Worm (Caenorhabditis elegans): ENCODE data around the gene srd-28.
"Not testable (repeated sequence)": the region's sequence is repeated elsewhere in the genome, so short reads cannot be mapped to it uniquely, and the experiment has no call there.

Gene srd-28

DNA sequence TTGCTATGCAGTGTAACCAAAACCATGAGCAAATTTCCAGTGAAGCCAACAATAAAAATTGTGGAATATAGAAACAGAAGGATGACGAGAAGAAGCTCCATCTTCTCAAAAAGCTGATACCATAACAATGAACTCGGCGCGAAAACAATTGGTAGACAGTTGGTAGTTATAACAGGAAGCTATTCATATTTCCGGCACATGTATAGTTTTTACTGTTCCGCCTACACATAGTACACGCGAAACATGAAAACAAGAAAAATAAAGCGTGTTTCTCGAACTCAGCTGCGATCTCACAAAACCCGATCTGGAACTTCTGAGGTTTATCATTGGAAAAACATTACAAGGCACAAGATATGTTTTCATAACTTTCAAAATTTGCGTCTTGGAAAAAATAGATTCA is 8.6 kb downstream of the srd-28 start, which contains the start of gene srsx-37:
TSS of gene srsx-37 (minus strand) at position 101 of the 400 bp plus-strand sequence.
- TF ChIP-seq ets-7 (tag; optimal IDR thresholded peaks at IDR 0.05): no peak
- TF ChIP-seq F13C5.2 (tag; optimal IDR thresholded peaks at IDR 0.05): no peak
- no peak for TF ChIP-seq tbx-11 (GFP tag; IDR thresholded peaks at IDR 0.05)
- TF ChIP-seq hmg-4 (GFP tag; optimal IDR thresholded peaks at IDR 0.05): no peak
- no peak for TF ChIP-seq tbx-37 (GFP tag; conservative IDR thresholded peaks at IDR 0.05)
- TF ChIP-seq hnd-1 (tag; optimal IDR thresholded peaks at IDR 0.05): no peak
- no peak for TF ChIP-seq aly-1 (tag; optimal IDR thresholded peaks at IDR 0.05)
- no peak for TF ChIP-seq ceh-13 (GFP tag; optimal IDR thresholded peaks at IDR 0.05)

ce11 chrV:15259904-15260303 is 9.5 kb downstream of the srd-28 start, which contains the start of gene M01B2.8:
M01B2.8 (plus strand) TSS chrV:15260204.
- TF ChIP-seq pes-1 (GFP tag; IDR thresholded peaks at IDR 0.05) (no peak), hmg-4 (GFP tag; optimal IDR thresholded peaks at IDR 0.05) (no peak)

DNA sequence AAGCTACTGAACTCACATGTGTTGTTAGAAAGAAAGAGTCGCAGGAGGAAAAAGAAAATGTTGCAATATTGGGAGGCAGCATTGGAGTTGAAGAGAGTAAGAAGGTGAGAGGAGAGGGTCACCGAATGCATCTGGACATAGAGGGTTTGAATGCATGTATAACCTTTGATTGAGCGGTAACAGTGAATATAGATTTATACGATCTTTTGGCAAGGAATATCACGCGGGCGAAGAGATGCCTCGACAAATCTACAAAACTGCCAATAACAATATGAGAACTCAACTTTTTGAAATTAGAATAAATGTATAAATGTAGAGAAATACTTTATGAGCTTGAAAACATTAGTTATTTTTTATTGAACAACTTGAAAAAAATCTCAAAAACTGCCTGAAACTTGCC is 11.9 kb downstream of the srd-28 start, which contains the start of gene M01B2.10:
TSS of gene M01B2.10 (minus strand) at position 101 of the 400 bp plus-strand sequence.
- TF ChIP-seq flt-1 (GFP tag; IDR thresholded peaks at IDR 0.05); hmg-4 (GFP tag; optimal IDR thresholded peaks at IDR 0.05); tbx-37 (GFP tag; conservative IDR thresholded peaks at IDR 0.05): not testable (repeated sequence)

- no peak for TF ChIP-seq hnd-1 (tag; optimal IDR thresholded peaks at IDR 0.05)
Observed at ce11 chrV:15264131-15264530, 13.7 kb downstream of the srd-28 start, which contains the start of gene M01B2.12. M01B2.12 (minus strand) TSS chrV:15264231.

- no peak for TF ChIP-seq tra-4 (tag; optimal IDR thresholded peaks at IDR 0.05)
- TF ChIP-seq ets-7 (tag; optimal IDR thresholded peaks at IDR 0.05): no peak
- no peak for TF ChIP-seq aly-1 (tag; optimal IDR thresholded peaks at IDR 0.05)
- no peak for TF ChIP-seq ama-1 (optimal IDR thresholded peaks at IDR 0.05)
- TF ChIP-seq hmg-4 (GFP tag; optimal IDR thresholded peaks at IDR 0.05): no peak
- no peak for TF ChIP-seq B0310.2 (tag; optimal IDR thresholded peaks at IDR 0.05)
Observed at ce11 chrV:15265814-15266213, 15.4 kb downstream of the srd-28 start, which contains the start of gene M01B2.13. M01B2.13 (minus strand) TSS chrV:15265914.

- TF ChIP-seq tbx-37 (GFP tag; conservative IDR thresholded peaks at IDR 0.05) (no peak), tra-4 (tag; optimal IDR thresholded peaks at IDR 0.05) (no peak), scrt-1 (GFP tag; IDR thresholded peaks at IDR 0.05) (no peak), tbx-11 (GFP tag; IDR thresholded peaks at IDR 0.05) (no peak), F13C5.2 (tag; optimal IDR thresholded peaks at IDR 0.05) (no peak), hmg-4 (GFP tag; optimal IDR thresholded peaks at IDR 0.05) (no peak)
Observed at ce11 chrV:15267405-15267804, 17.0 kb downstream of the srd-28 start, which contains the start of gene T10H4.13. T10H4.13 (minus strand) TSS chrV:15267505.

- TF ChIP-seq tra-4 (tag; optimal IDR thresholded peaks at IDR 0.05) (no peak), hnd-1 (tag; optimal IDR thresholded peaks at IDR 0.05) (no peak), pes-1 (GFP tag; IDR thresholded peaks at IDR 0.05) (no peak), F13C5.2 (tag; optimal IDR thresholded peaks at IDR 0.05) (no peak), ama-1 (optimal IDR thresholded peaks at IDR 0.05) (no peak), ets-7 (tag; optimal IDR thresholded peaks at IDR 0.05) (no peak), flt-1 (GFP tag; IDR thresholded peaks at IDR 0.05) (no peak), aly-1 (tag; optimal IDR thresholded peaks at IDR 0.05) (no peak), ceh-13 (GFP tag; optimal IDR thresholded peaks at IDR 0.05) (no peak), hmbx-1 (tag; optimal IDR thresholded peaks at IDR 0.05) (no peak), tbx-37 (GFP tag; conservative IDR thresholded peaks at IDR 0.05) (no peak), B0310.2 (tag; optimal IDR thresholded peaks at IDR 0.05) (no peak), ceh-36 (tag; optimal IDR thresholded peaks at IDR 0.05) (no peak), hmg-4 (GFP tag; optimal IDR thresholded peaks at IDR 0.05) (no peak), scrt-1 (GFP tag; IDR thresholded peaks at IDR 0.05) (no peak), sea-1 (GFP tag; conservative IDR thresholded peaks at IDR 0.05) (no peak), tbx-11 (GFP tag; IDR thresholded peaks at IDR 0.05) (no peak)
Observed at ce11 chrV:15268302-15268701, 17.9 kb downstream of the srd-28 start, which contains the start of gene srw-22. srw-22 (plus strand) TSS chrV:15268602.

- no peak for TF ChIP-seq ceh-36 (tag; optimal IDR thresholded peaks at IDR 0.05)
Observed at ce11 chrV:15272263-15272662, 21.9 kb downstream of the srd-28 start, which contains the start of gene T10H4.4. T10H4.4 (minus strand) TSS chrV:15272363.

ce11 chrV:15274757-15275156 is 24.4 kb downstream of the srd-28 start, which contains the start of gene srw-16:
srw-16 (minus strand) TSS chrV:15274857.
- no peak for TF ChIP-seq hnd-1 (tag; optimal IDR thresholded peaks at IDR 0.05)
- TF ChIP-seq flt-1 (GFP tag; IDR thresholded peaks at IDR 0.05): no peak
- no peak for TF ChIP-seq tbx-11 (GFP tag; IDR thresholded peaks at IDR 0.05)
- TF ChIP-seq F13C5.2 (tag; optimal IDR thresholded peaks at IDR 0.05): no peak

DNA sequence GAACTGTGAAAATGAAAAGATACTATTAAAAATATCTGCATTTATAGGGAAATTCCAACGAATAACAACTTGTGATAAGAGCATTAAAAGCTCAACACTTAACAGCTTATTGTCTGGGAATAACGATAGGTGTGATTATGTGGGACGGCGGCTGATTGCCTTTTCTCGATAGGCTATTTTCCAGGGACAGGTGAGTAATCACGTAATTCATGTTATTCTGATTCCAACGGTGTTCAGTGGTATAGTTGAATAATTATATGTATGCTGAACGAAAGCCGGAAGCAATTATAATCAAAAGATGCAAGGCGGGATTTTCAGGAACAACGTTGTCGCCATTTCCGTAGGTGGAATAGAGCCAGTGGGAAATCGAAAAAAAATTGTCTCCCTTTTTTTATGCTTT is 26.5 kb downstream of the srd-28 start, which contains the start of gene srw-17:
TSS of gene srw-17 (minus strand) at position 101 of the 400 bp plus-strand sequence.
- no peak for TF ChIP-seq tra-4 (tag; optimal IDR thresholded peaks at IDR 0.05)

Data from whole organism, early embryonic.